Fruit fly (Drosophila melanogaster) whole organism, embryonic: ENCODE measurements around the gene CG9114.
A peak's percentile ranks its signal among the peaks of the same experiment; 100 is the strongest.

ENCODE experiments used
- Atf-2 ChIP-seq: fragments of 200-800 bp; sonication (Bioruptor generic); optimal IDR thresholded peaks from 2 replicates; lab custom pipeline; 2016; ENCODE audit warnings: missing biosample characterization, missing genetic modification characterization
- CG10274 ChIP-seq: fragments of 200-800 bp; sonication (Bioruptor generic); optimal IDR thresholded peaks from 3 replicates; lab custom pipeline; 2017; ENCODE audit warnings: missing biosample characterization, mild to moderate bottlenecking, missing genetic modification characterization
- CG11695 ChIP-seq: fragments of 200-800 bp; sonication (Bioruptor generic); IDR thresholded peaks from 3 replicates; pipeline ENCODE4 v1.3.6; 2022; ENCODE audit warnings: missing biosample characterization, missing genetic modification characterization
- CG13296 ChIP-seq: fragments of 200-800 bp; sonication (Bioruptor generic); optimal IDR thresholded peaks from 3 replicates; lab custom pipeline; 2018; ENCODE audit warnings: missing biosample characterization, mild to moderate bottlenecking, missing genetic modification characterization
- CG13894 ChIP-seq: fragments of 200-800 bp; sonication (Bioruptor generic); optimal IDR thresholded peaks from 3 replicates; lab custom pipeline; 2018; ENCODE audit warnings: missing biosample characterization, mild to moderate bottlenecking, missing genetic modification characterization, moderate library complexity
- CG15073 ChIP-seq: fragments of 200-800 bp; sonication (Bioruptor generic); optimal IDR thresholded peaks from 2 replicates; lab custom pipeline; 2016; ENCODE audit warnings: missing biosample characterization, missing genetic modification characterization
- CG15514 ChIP-seq: fragments of 200-800 bp; sonication (Bioruptor generic); optimal IDR thresholded peaks from 3 replicates; lab custom pipeline; 2017; ENCODE audit warnings: missing biosample characterization, missing genetic modification characterization, mild to moderate bottlenecking, moderate library complexity, missing genetic modification reagents
- CG18599 ChIP-seq: fragments of 200-800 bp; sonication (Bioruptor generic); optimal IDR thresholded peaks from 3 replicates; lab custom pipeline; 2017; ENCODE audit warnings: missing biosample characterization, missing genetic modification characterization, mild to moderate bottlenecking, moderate library complexity, missing genetic modification reagents
- CG2120 ChIP-seq: fragments of 200-800 bp; sonication (Bioruptor generic); optimal IDR thresholded peaks from 3 replicates; lab custom pipeline; 2016; ENCODE audit warnings: missing biosample characterization, missing genetic modification characterization
- CG31224 ChIP-seq: fragments of 200-800 bp; sonication (Bioruptor generic); IDR thresholded peaks from 2 replicates; pipeline ENCODE4 v1.3.6; 2022; ENCODE audit warnings: missing biosample characterization, missing genetic modification characterization
- CG31388 ChIP-seq: fragments of 200-800 bp; sonication (Bioruptor generic); optimal IDR thresholded peaks from 2 replicates; lab custom pipeline; 2016; ENCODE audit warnings: missing biosample characterization, missing genetic modification characterization
- CG3281 ChIP-seq: fragments of 200-800 bp; sonication (Bioruptor generic); optimal IDR thresholded peaks from 3 replicates; lab custom pipeline; 2017; ENCODE audit warnings: missing biosample characterization, mild to moderate bottlenecking, missing genetic modification characterization
- CG6254 ChIP-seq: fragments of 200-800 bp; sonication (Bioruptor generic); optimal IDR thresholded peaks from 3 replicates; lab custom pipeline; 2017; ENCODE audit warnings: mild to moderate bottlenecking, missing biosample characterization, missing genetic modification reagents, missing genetic modification characterization
- CG6813 ChIP-seq: fragments of 200-800 bp; sonication (Bioruptor generic); optimal IDR thresholded peaks from 2 replicates; lab custom pipeline; 2017; ENCODE audit warnings: missing biosample characterization, missing genetic modification characterization, mild to moderate bottlenecking, moderate library complexity, missing genetic modification reagents
- CG8290 ChIP-seq, 3 experiments: fragments of 200-800 bp; sonication (Bioruptor generic); optimal IDR thresholded peaks; 2 replicates each; lab custom pipeline; 2016 to 2019; ENCODE audit warnings: missing biosample characterization in 3 of 3, missing genetic modification characterization in 3 of 3, mild to moderate bottlenecking in 2 of 3, moderate library complexity in 1 of 3
- CG9609 ChIP-seq: fragments of 200-800 bp; sonication (Bioruptor generic); optimal IDR thresholded peaks from 3 replicates; lab custom pipeline; 2016; ENCODE audit warnings: missing biosample characterization, missing genetic modification characterization
- CG9817 ChIP-seq: fragments of 200-800 bp; sonication (Bioruptor generic); optimal IDR thresholded peaks from 2 replicates; lab custom pipeline; 2018; ENCODE audit warnings: missing biosample characterization, mild to moderate bottlenecking, missing genetic modification characterization, moderate library complexity
- Camta ChIP-seq: fragments of 200-800 bp; sonication (Bioruptor generic); optimal IDR thresholded peaks from 2 replicates; lab custom pipeline; 2016; ENCODE audit warnings: missing biosample characterization, missing genetic modification characterization
- D19B ChIP-seq: fragments of 200-800 bp; sonication (Bioruptor generic); optimal IDR thresholded peaks from 2 replicates; lab custom pipeline; 2017; ENCODE audit warnings: missing biosample characterization, mild to moderate bottlenecking, missing genetic modification characterization
- Dip3 ChIP-seq: fragments of 200-800 bp; sonication (Bioruptor generic); optimal IDR thresholded peaks from 3 replicates; lab custom pipeline; 2016; ENCODE audit warnings: missing biosample characterization, missing genetic modification characterization
- Fer3 ChIP-seq: fragments of 200-800 bp; sonication (Bioruptor generic); optimal IDR thresholded peaks from 2 replicates; lab custom pipeline; 2018; ENCODE audit warnings: missing biosample characterization, mild to moderate bottlenecking, missing genetic modification characterization, moderate library complexity
- Hr3 ChIP-seq: fragments of 200-800 bp; sonication (Bioruptor generic); optimal IDR thresholded peaks from 3 replicates; lab custom pipeline; 2016; ENCODE audit warnings: missing biosample characterization, missing genetic modification characterization
- Hr78 ChIP-seq, 2 experiments: fragments of 200-800 bp in 1 of 2; fragments of >200 bp in 1 of 2; sonication (Bioruptor generic) in 1 of 2; optimal IDR thresholded peaks; 2 replicates each; lab custom pipeline; 2017 to 2019; ENCODE audit warnings: missing biosample characterization in 2 of 2, missing genetic modification characterization in 2 of 2, mild to moderate bottlenecking in 1 of 2, moderate library complexity in 1 of 2
- Lim3 ChIP-seq: fragments of 200-800 bp; sonication (Bioruptor generic); IDR thresholded peaks from 2 replicates; pipeline ENCODE4 v1.3.6; 2022; ENCODE audit warnings: missing biosample characterization, missing genetic modification characterization
- Pdp1 ChIP-seq, 2 experiments: fragments of 200-800 bp; sonication (Bioruptor generic); optimal IDR thresholded peaks; 3 replicates each; lab custom pipeline; 2016; ENCODE audit warnings: missing biosample characterization in 2 of 2, missing genetic modification characterization in 2 of 2, mild to moderate bottlenecking in 1 of 2, moderate library complexity in 1 of 2
- Poxn ChIP-seq: fragments of 200-800 bp; sonication (Bioruptor generic); IDR thresholded peaks from 2 replicates; pipeline ENCODE4 v1.3.6; 2022; ENCODE audit warnings: missing biosample characterization, missing genetic modification characterization
- aop ChIP-seq: fragments of 200-800 bp; sonication (Bioruptor generic); IDR thresholded peaks from 2 replicates; pipeline ENCODE4 v1.3.6; 2022; ENCODE audit warnings: missing biosample characterization, missing genetic modification characterization
- chif ChIP-seq, 2 experiments: fragments of 200-800 bp; sonication (Bioruptor generic); optimal IDR thresholded peaks; 3 replicates each; lab custom pipeline; 2016; ENCODE audit warnings: missing biosample characterization in 2 of 2, missing genetic modification characterization in 2 of 2
- crol ChIP-seq: fragments of 200-800 bp; sonication (Bioruptor generic); IDR thresholded peaks from 2 replicates; pipeline ENCODE4 v1.3.6; 2022; ENCODE audit warnings: missing biosample characterization, missing genetic modification characterization
- eve ChIP-seq, 2 experiments: fragments of >200 bp; optimal IDR thresholded peaks; 2 replicates each; lab custom pipeline; 2017; ENCODE audit warnings: missing biosample characterization in 2 of 2, missing genetic modification characterization in 2 of 2
- ewg ChIP-seq: fragments of 200-800 bp; sonication (Bioruptor generic); optimal IDR thresholded peaks from 3 replicates; lab custom pipeline; 2017; ENCODE audit warnings: mild to moderate bottlenecking, missing biosample characterization, missing genetic modification reagents, missing genetic modification characterization
- exex ChIP-seq: fragments of 200-800 bp; sonication (Bioruptor generic); optimal IDR thresholded peaks from 4 replicates; lab custom pipeline; 2018; ENCODE audit warnings: missing biosample characterization, mild to moderate bottlenecking, missing genetic modification characterization, moderate library complexity
- grau ChIP-seq: fragments of 200-800 bp; optimal IDR thresholded peaks from 3 replicates; lab custom pipeline; 2019; ENCODE audit warnings: missing biosample characterization, mild to moderate bottlenecking, missing genetic modification characterization, moderate library complexity
- hbn ChIP-seq: fragments of 200-800 bp; sonication (Bioruptor generic); IDR thresholded peaks from 2 replicates; pipeline ENCODE4 v1.3.6; 2022; ENCODE audit warnings: missing biosample characterization, missing genetic modification characterization; ENCODE audit not compliant: partially characterized antibody
- mirr ChIP-seq: fragments of 200-800 bp; sonication (Bioruptor generic); optimal IDR thresholded peaks from 3 replicates; lab custom pipeline; 2018; ENCODE audit warnings: missing biosample characterization, mild to moderate bottlenecking, missing genetic modification characterization
- nau ChIP-seq: fragments of 200-800 bp; sonication (Bioruptor generic); optimal IDR thresholded peaks from 3 replicates; lab custom pipeline; 2017; ENCODE audit warnings: missing biosample characterization, mild to moderate bottlenecking, missing genetic modification characterization, missing genetic modification reagents
- rib ChIP-seq: fragments of 200-800 bp; sonication (Bioruptor generic); IDR thresholded peaks from 2 replicates; pipeline ENCODE4 v1.3.6; 2022; ENCODE audit warnings: missing biosample characterization, missing genetic modification characterization
- sens ChIP-seq: fragments of 200-800 bp; sonication (Bioruptor generic); peaks from one replicate; lab custom pipeline; 2016; ENCODE audit warnings: missing biosample characterization, missing genetic modification characterization
- sima ChIP-seq: fragments of 200-800 bp; sonication (Bioruptor generic); optimal IDR thresholded peaks from 2 replicates; lab custom pipeline; 2016; ENCODE audit warnings: missing biosample characterization, missing genetic modification characterization
- stwl ChIP-seq: fragments of 200-800 bp; sonication (Bioruptor generic); optimal IDR thresholded peaks from 3 replicates; lab custom pipeline; 2018; ENCODE audit warnings: missing biosample characterization, mild to moderate bottlenecking, missing genetic modification characterization, moderate library complexity
- tio ChIP-seq: fragments of 200-800 bp; sonication (Bioruptor generic); optimal IDR thresholded peaks from 2 replicates; lab custom pipeline; 2017; ENCODE audit warnings: missing biosample characterization, missing genetic modification characterization, inconsistent platforms
- unc-4 ChIP-seq: fragments of 200-800 bp; sonication (Bioruptor generic); IDR thresholded peaks from 2 replicates; pipeline ENCODE4 v1.3.6; 2022; ENCODE audit warnings: missing biosample characterization, missing genetic modification characterization; ENCODE audit not compliant: partially characterized antibody
- unpg ChIP-seq: fragments of 200-800 bp; sonication (Bioruptor generic); optimal IDR thresholded peaks from 3 replicates; lab custom pipeline; 2018; ENCODE audit warnings: missing biosample characterization, mild to moderate bottlenecking, missing genetic modification characterization, moderate library complexity

The CG9114 gene

dm6 chrX:15335845-15336453 is 3.0 kb upstream of the CG9114 start (continued):
- TF ChIP-seq sima (GFP tag; lab: Kevin White, UChicago) (no peak), CG6813 (GFP tag; lab: Kevin White, UChicago) (no peak), Poxn (GFP tag; lab: Robert Waterston, UW) (no peak), CG31224 (GFP tag; lab: Robert Waterston, UW) (no peak), CG15073 (no peak), Camta (GFP tag; lab: Kevin White, UChicago) (no peak), Dip3 (no peak), rib (GFP tag; lab: Robert Waterston, UW) (no peak), CG31388 (GFP tag; lab: Kevin White, UChicago) (no peak), Pdp1 (GFP tag; optimal IDR thresholded peaks at IDR 0.05; lab: Kevin White, UChicago) (peak in 1 of 2 experiments; percentile 36), Fer3 (tag; lab: Kevin White, UChicago) (no peak), tio (no peak), CG2120 (GFP tag; lab: Kevin White, UChicago) (no peak), Hr3 (GFP tag; lab: Kevin White, UChicago) (no peak), CG9609 (GFP tag; lab: Kevin White, UChicago) (no peak), mirr (GFP tag; lab: Kevin White, UChicago) (peak; percentile 5), CG15514 (GFP tag; lab: Kevin White, UChicago) (peak; percentile 20), Lim3 (no peak), chif (GFP tag; optimal IDR thresholded peaks at IDR 0.05; lab: Kevin White, UChicago) (no peak), D19B (GFP tag; lab: Kevin White, UChicago) (no peak), CG8290 (GFP tag; optimal IDR thresholded peaks at IDR 0.05; lab: Kevin White, UChicago) (no peak), CG8290 (tag; optimal IDR thresholded peaks at IDR 0.05; lab: Kevin White, UChicago) (no peak), stwl (tag; lab: Kevin White, UChicago) (no peak), hbn (GFP tag; lab: Robert Waterston, UW) (no peak), CG3281 (GFP tag; lab: Kevin White, UChicago) (no peak), CG6254 (GFP tag; lab: Kevin White, UChicago) (no peak), crol (0 out of 2 replicates have a peak, but pooled peaks have one; percentile 14), CG18599 (GFP tag; lab: Kevin White, UChicago) (peak; percentile 10), sens (GFP tag; lab: Kevin White, UChicago) (peak; percentile 52), ewg (GFP tag; lab: Kevin White, UChicago) (no peak), aop (GFP tag; lab: Robert Waterston, UW) (no peak), CG9817 (tag; lab: Kevin White, UChicago) (no peak), exex (tag; lab: Kevin White, UChicago) (peak; percentile 73), Hr78 (GFP tag; optimal IDR thresholded peaks at IDR 0.05; lab: Kevin White, UChicago) (no peak), CG10274 (GFP tag; lab: Kevin White, UChicago) (peak; percentile 12), eve (GFP tag; optimal IDR thresholded peaks at IDR 0.05; lab: Kevin White, UChicago) (no peak), unpg (GFP tag; lab: Kevin White, UChicago) (no peak), CG13894 (no peak), CG13296 (GFP tag; lab: Kevin White, UChicago) (peak; percentile 25), grau (peak; percentile 16), nau (GFP tag; lab: Kevin White, UChicago) (no peak), Atf-2 (GFP tag; lab: Kevin White, UChicago) (no peak), CG11695 (GFP tag; lab: Robert Waterston, UW) (peak; percentile 67; the same call in 2 of the 3 replicates), unc-4 (no peak)
- TF ChIP-seq, all 482 proteins: peak for 15
